Worm (Caenorhabditis elegans) whole organism, late embryonic: ENCODE results near the gene rpl-18.

Experiments used
- ama-1 ChIP-seq: fragments of 150-350 bp; optimal IDR thresholded peaks from 2 replicates; lab custom pipeline; 2014
- elt-2 ChIP-seq: sonication (generic microtip); optimal IDR thresholded peaks from 2 replicates; lab custom pipeline; 2016; ENCODE audit warnings: missing genetic modification reagents, missing genetic modification characterization, missing compliant biosample characterization
- fkh-10 ChIP-seq: fragments of 150-350 bp; optimal IDR thresholded peaks from 2 replicates; lab custom pipeline; 2014; ENCODE audit warnings: missing biosample characterization, missing genetic modification reagents, missing genetic modification characterization
- hlh-15 ChIP-seq: sonication (generic microtip); optimal IDR thresholded peaks from 2 replicates; lab custom pipeline; 2016; ENCODE audit warnings: missing genetic modification characterization, missing compliant biosample characterization
- hlh-6 ChIP-seq: sonication (generic microtip); optimal IDR thresholded peaks from 2 replicates; lab custom pipeline; 2016; ENCODE audit warnings: missing genotype, missing genetic modification characterization, missing compliant biosample characterization
- lin-11 ChIP-seq: fragments of 200-800 bp; sonication (Bioruptor generic); optimal IDR thresholded peaks from 2 replicates; lab custom pipeline; 2018; ENCODE audit warnings: mild to moderate bottlenecking, missing genetic modification characterization, missing compliant biosample characterization
- mec-3 ChIP-seq: sonication (generic microtip); optimal IDR thresholded peaks from 2 replicates; lab custom pipeline; 2016; ENCODE audit warnings: borderline replicate concordance, missing genetic modification characterization, missing compliant biosample characterization
- pat-9 ChIP-seq: fragments of 200-800 bp; sonication (Bioruptor generic); optimal IDR thresholded peaks from 2 replicates; lab custom pipeline; 2018; ENCODE audit warnings: mild to moderate bottlenecking, missing genetic modification characterization, moderate library complexity, missing compliant biosample characterization
- pha-4 ChIP-seq: fragments of 150-350 bp; optimal IDR thresholded peaks from 2 replicates; lab custom pipeline; 2018; ENCODE audit warnings: missing biosample characterization, missing genetic modification reagents, missing genetic modification characterization
- pqm-1 ChIP-seq: sonication (generic microtip); optimal IDR thresholded peaks from 2 replicates; lab custom pipeline; 2016; ENCODE audit warnings: missing genetic modification characterization, missing compliant biosample characterization
- pros-1 ChIP-seq: fragments of 150-350 bp; optimal IDR thresholded peaks from 2 replicates; lab custom pipeline; 2014; ENCODE audit warnings: missing biosample characterization, missing genetic modification reagents, missing genetic modification characterization
- unc-42 ChIP-seq: sonication (generic microtip); optimal IDR thresholded peaks from 2 replicates; lab custom pipeline; 2016; ENCODE audit warnings: missing genotype, missing genetic modification characterization, missing compliant biosample characterization

- TF ChIP-seq pqm-1 (tag; lab: Kevin White, UChicago): no peak
- TF ChIP-seq mec-3 (tag; lab: Kevin White, UChicago): no peak
- TF ChIP-seq hlh-15 (tag; lab: Kevin White, UChicago): no peak
- no peak for TF ChIP-seq fkh-10 (GFP tag; lab: Kevin White, UChicago)
- TF ChIP-seq lin-11 (tag; lab: Kevin White, UChicago): no peak
- no peak for TF ChIP-seq pros-1 (tag; lab: Kevin White, UChicago)
- TF ChIP-seq hlh-6 (tag; lab: Kevin White, UChicago): no peak
- no peak for TF ChIP-seq elt-2 (tag; lab: Kevin White, UChicago)
- TF ChIP-seq ama-1 (lab: Kevin White, UChicago): no peak
- TF ChIP-seq pat-9 (tag; lab: Kevin White, UChicago): no peak
- TF ChIP-seq pha-4: no peak
- TF ChIP-seq unc-42 (tag; lab: Kevin White, UChicago): no peak
Observed at ce11 chrIV:13776115-13776514, 1.6 kb upstream of the rpl-18 start, which contains the start of gene Y45F10D.16.
